Worm (Caenorhabditis elegans) whole organism, midembryonic: ENCODE measurements around the gene pho-11.

Experiments used
- T22C8.4 ChIP-seq: fragments of 200-800 bp; sonication (Bioruptor generic); IDR thresholded peaks from 2 replicates; pipeline ENCODE4 v1.3.6; 2022; ENCODE audit warnings: missing genetic modification characterization, missing compliant biosample characterization
- cog-1 ChIP-seq: sonication (generic microtip); optimal IDR thresholded peaks from 2 replicates; lab custom pipeline; 2016; ENCODE audit warnings: missing genetic modification characterization, missing compliant biosample characterization
- flt-1 ChIP-seq: fragments of 200-800 bp; sonication (Bioruptor generic); IDR thresholded peaks from 2 replicates; pipeline ENCODE4 v1.3.6; 2022; ENCODE audit warnings: missing genetic modification characterization, missing compliant biosample characterization
- med-1 ChIP-seq: sonication (generic microtip); optimal IDR thresholded peaks from 2 replicates; lab custom pipeline; 2017; ENCODE audit warnings: missing genetic modification characterization, mild to moderate bottlenecking, missing compliant biosample characterization, antibody characterized with exemption, missing genetic modification reagents; ENCODE audit not compliant: insufficient read depth
- ref-1 ChIP-seq: fragments of 200-800 bp; sonication (Bioruptor generic); conservative IDR thresholded peaks from 2 replicates; pipeline ENCODE4 v1.3.6; 2022; ENCODE audit warnings: missing genetic modification reagents, missing genetic modification characterization, missing compliant biosample characterization
- tab-1 ChIP-seq: fragments of 200-800 bp; sonication (Bioruptor generic); IDR thresholded peaks from 2 replicates; pipeline ENCODE4 v1.3.6; 2022; ENCODE audit warnings: missing genetic modification characterization, missing compliant biosample characterization
- ztf-23 ChIP-seq: fragments of 200-800 bp; sonication (Bioruptor generic); IDR thresholded peaks from 2 replicates; pipeline ENCODE4 v1.3.6; 2022; ENCODE audit warnings: missing genetic modification reagents, missing genetic modification characterization, missing compliant biosample characterization

- TF ChIP-seq ref-1 (GFP tag; lab: Robert Waterston, UW) (no peak), med-1 (GFP tag; lab: Kevin White, UChicago) (no peak), flt-1 (GFP tag; lab: Robert Waterston, UW) (no peak), T22C8.4 (no peak), cog-1 (tag; lab: Kevin White, UChicago) (no peak), ztf-23 (GFP tag; lab: Robert Waterston, UW) (no peak), tab-1 (GFP tag; lab: Robert Waterston, UW) (no peak)
Measured at ce11 chrII:9948662-9949061, 17.0 kb downstream of the pho-11 start.
